Worm (Caenorhabditis elegans): Measurements from ENCODE around the gene hlh-33.

Gene hlh-33

DNA sequence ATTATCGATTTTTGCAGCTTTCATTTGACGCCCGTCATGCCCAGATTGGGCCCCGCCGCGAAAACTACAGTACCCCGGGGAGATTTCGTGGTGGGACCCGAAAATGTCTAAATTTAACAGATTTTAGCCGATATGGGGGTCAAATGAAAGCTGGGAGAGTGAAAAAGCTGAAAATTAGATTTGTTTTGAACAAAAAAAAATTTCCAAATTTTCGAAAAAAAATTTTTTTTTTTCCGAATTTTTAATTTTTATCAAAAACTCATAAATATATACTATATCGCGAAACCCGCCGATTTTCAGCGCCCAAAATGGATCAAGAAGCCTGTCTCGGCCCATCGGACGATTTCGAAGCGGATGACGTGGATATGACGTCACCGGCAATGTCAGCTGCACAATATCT is 22.9 kb downstream of the hlh-33 start, which contains the start of gene smi-1:
TSS of gene smi-1 (plus strand) at position 301 of the 400 bp plus-strand sequence.
- TF ChIP-seq nhr-48 (tag; optimal IDR thresholded peaks at IDR 0.05) = no peak
- no peak for TF ChIP-seq lin-1 (GFP tag; IDR thresholded peaks at IDR 0.05)
- no peak for TF ChIP-seq nhr-25 (tag; optimal IDR thresholded peaks at IDR 0.05; ENCODE audit: borderline replicate concordance, insufficient read depth)
- no peak for TF ChIP-seq F26F4.8 (GFP tag; conservative IDR thresholded peaks at IDR 0.05)
- no peak for TF ChIP-seq spr-1 (tag; optimal IDR thresholded peaks at IDR 0.05)
- no peak for TF ChIP-seq pha-4 (GFP tag; IDR thresholded peaks at IDR 0.05)
- no peak for TF ChIP-seq pha-4 (tag; optimal IDR thresholded peaks at IDR 0.05)
- TF ChIP-seq arid-1 (GFP tag; conservative IDR thresholded peaks at IDR 0.05) = no peak
- no peak for TF ChIP-seq ZK546.5 (tag; optimal IDR thresholded peaks at IDR 0.05)
- no peak for TF ChIP-seq zfp-2 (tag; optimal IDR thresholded peaks at IDR 0.05)
- no peak for TF ChIP-seq mxl-2 (GFP tag; conservative IDR thresholded peaks at IDR 0.05)
- no peak for TF ChIP-seq dve-1 (tag; optimal IDR thresholded peaks at IDR 0.05; ENCODE audit: insufficient read depth)
- TF ChIP-seq ceh-28 (tag; optimal IDR thresholded peaks at IDR 0.05) = no peak

DNA sequence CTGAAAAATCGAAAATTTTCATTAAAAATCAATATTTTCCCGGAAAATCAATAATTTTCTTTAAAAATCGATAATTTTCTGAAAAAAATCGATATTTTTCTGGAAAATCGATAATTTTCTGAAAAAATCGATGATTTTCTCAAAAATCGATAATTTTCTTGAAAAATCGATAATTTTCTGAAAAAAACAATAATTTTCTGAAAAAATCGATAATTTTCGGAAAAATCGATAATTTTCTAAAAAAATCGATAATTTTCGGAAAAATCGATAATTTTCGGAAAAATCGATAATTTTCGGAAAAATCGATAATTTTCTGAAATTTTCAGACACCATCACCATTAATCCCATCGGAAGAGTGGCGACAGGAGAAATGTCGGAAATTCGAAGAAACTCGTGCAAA is 23.7 kb downstream of the hlh-33 start:
- TF ChIP-seq ceh-28 (tag; optimal IDR thresholded peaks at IDR 0.05) (peak; percentile 97), lin-29 (GFP tag; IDR thresholded peaks at IDR 0.05) (no peak)

DNA sequence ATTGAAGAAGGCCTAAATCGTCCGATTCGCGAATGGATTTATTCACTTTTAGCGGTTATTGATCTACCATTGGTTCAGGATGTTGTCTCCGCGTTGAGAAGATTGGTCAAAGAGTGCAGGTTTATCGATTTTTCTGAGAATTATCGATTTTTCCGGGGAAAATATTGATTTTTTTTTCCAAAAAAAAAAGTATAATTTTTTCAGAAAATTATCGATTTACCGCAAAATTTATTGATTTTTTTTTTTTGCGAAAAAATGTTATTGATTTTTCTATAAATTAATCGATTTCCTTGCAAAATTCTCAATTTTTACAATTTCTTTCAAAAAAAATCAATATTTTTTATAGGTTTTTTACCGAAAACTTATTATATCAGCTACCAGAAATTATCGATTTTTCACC is 25.0 kb downstream of the hlh-33 start:
- TF ChIP-seq madf-9 (GFP tag; conservative IDR thresholded peaks at IDR 0.05) (no peak), nhr-102 (tag; optimal IDR thresholded peaks at IDR 0.05) (no peak), ceh-28 (tag; optimal IDR thresholded peaks at IDR 0.05) (peak; percentile 93)

DNA sequence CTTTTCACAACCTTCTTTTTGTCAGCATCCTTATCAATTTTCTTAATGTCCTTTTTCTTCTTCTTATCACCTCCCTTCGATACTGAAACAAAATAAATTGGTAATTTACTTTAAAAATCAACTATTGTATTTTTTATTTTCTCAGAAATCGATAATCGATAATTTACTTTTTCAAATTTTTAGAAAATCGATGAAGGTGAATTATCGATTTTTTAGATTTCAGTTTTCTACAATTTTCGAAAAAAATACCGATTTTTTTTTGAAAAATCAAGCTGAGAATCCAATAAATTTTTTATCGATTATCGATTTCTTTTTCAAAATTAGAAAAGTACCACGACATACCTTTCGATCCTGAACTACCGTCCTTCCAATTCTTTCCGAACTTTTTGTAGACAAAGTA is 27.5 kb downstream of the hlh-33 start:
- TF ChIP-seq daf-19 (GFP tag; conservative IDR thresholded peaks at IDR 0.05) (no peak), ceh-28 (tag; optimal IDR thresholded peaks at IDR 0.05) (peak; percentile 83)

DNA sequence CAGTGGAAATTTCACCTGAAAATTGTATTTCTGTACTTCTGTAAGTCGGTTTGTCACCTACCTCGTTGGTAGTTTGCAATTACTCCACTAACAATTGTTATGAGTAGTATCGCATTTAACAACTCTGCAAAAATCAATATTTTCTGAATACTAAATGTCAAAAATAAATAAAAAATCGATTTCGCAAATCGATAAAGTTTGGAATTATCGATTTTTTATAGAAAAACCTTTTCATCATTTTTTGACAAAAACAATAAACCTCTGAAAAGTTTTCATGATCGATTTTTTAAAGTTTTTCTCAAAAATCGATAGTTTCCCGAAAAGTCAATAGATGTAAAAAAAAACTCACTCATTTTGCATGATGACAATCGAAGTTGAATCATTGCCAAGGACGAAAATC is 31.7 kb downstream of the hlh-33 start:
- TF ChIP-seq ceh-28 (tag; optimal IDR thresholded peaks at IDR 0.05) = peak; percentile 84
- TF ChIP-seq hlh-11 (tag; optimal IDR thresholded peaks at IDR 0.05) = no peak

DNA sequence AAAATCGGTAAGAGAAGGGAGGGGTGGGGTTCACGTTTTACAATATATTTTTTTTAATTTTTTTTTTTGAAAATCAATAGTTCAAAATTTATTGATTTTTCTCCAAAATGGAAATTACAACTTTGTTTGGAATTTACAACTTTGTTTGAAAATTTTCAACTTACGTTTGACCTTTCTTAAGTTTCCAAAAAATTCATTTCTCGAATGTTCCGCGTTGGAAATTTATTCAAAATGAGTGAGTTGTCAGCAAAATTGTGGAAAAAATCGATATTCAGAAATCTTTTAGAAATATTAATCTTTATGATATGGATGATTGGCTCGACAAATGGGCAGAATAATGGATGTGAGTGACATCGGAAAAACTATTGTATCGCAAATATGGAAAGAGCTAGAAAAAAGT is 32.2 kb downstream of the hlh-33 start, which contains the start of gene B0524.3:
TSS of gene B0524.3 (plus strand) at position 301 of the 400 bp plus-strand sequence.
- TF ChIP-seq D1046.2 (GFP tag; IDR thresholded peaks at IDR 0.05) (no peak), mdt-29 (GFP tag; IDR thresholded peaks at IDR 0.05) (no peak), lin-39 (tag; optimal IDR thresholded peaks at IDR 0.05) (no peak), hif-1 (tag; optimal IDR thresholded peaks at IDR 0.05) (no peak), unc-39 (tag; optimal IDR thresholded peaks at IDR 0.05) (no peak), zfp-2 (tag; optimal IDR thresholded peaks at IDR 0.05) (no peak), ceh-28 (tag; optimal IDR thresholded peaks at IDR 0.05) (no peak), gei-8 (GFP tag; optimal IDR thresholded peaks at IDR 0.05) (no peak), nhr-48 (tag; optimal IDR thresholded peaks at IDR 0.05) (no peak), nhr-111 (GFP tag; optimal IDR thresholded peaks at IDR 0.05) (no peak), mes-2 (tag; optimal IDR thresholded peaks at IDR 0.05; ENCODE audit: poor library complexity, severe bottlenecking) (no peak), lin-29 (GFP tag; IDR thresholded peaks at IDR 0.05) (no peak)

DNA sequence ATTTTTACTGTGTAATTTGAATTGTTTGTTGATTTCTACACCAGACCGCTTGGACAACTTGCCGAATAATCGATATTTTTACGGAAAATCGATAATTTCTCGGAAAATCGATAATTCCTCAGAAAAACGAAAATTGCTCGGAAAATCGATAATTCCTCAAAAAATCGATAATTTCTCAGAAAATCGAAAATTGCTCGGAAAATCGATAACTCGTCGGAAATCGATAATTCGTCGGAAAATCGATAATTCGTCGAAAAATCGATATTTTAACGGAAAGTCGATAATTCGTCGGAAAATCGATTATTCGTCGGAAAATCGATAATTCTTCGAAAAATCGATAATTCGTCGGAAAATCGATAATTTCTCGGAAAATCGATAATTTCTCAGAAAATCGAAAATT is 37.0 kb downstream of the hlh-33 start:
- peak; percentile 92 for TF ChIP-seq ceh-28 (tag; optimal IDR thresholded peaks at IDR 0.05)

DNA sequence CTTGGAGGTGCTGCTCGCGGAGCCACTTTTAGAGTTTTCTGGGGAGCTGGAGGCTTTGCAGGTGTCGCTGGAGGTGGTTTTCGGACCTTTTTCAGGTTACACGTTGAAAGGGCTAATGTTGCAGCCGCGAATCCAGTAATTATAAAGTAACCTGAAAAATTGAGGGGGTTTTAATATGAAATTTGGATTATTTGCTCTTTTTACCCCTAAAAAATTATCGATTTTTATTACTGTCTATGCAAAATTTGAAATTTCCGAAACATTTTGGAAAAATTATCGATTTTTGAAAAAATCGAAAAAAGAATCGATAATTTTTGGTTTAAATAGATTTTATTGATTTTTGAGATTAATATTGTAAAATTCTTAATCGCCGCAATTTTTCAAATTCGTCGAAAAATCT is 38.2 kb downstream of the hlh-33 start:
- TF ChIP-seq duxl-1 (tag; optimal IDR thresholded peaks at IDR 0.05; ENCODE audit: poor library complexity) (no peak), aha-1 (tag) (peak; percentile 88), ztf-7 (tag; optimal IDR thresholded peaks at IDR 0.05) (no peak), tra-1 (GFP tag; IDR thresholded peaks at IDR 0.05) (no peak), T26A8.4 (GFP tag; IDR thresholded peaks at IDR 0.05) (no peak), ceh-44 (GFP tag; IDR thresholded peaks at IDR 0.05) (no peak)
